Worm (Caenorhabditis elegans): Measurements from ENCODE around the gene sel-11.

- no peak for TF ChIP-seq pha-2 (tag; optimal IDR thresholded peaks at IDR 0.05)
- no peak for TF ChIP-seq pros-1 (tag; optimal IDR thresholded peaks at IDR 0.05)
- no peak for TF ChIP-seq sox-2 (GFP tag; IDR thresholded peaks at IDR 0.05)
- TF ChIP-seq fkh-10 (GFP tag; optimal IDR thresholded peaks at IDR 0.05), result no peak
- TF ChIP-seq fax-1 (tag; optimal IDR thresholded peaks at IDR 0.05), result no peak
- TF ChIP-seq npax-4 (tag; optimal IDR thresholded peaks at IDR 0.05), result no peak
- TF ChIP-seq C08G9.2 (tag; optimal IDR thresholded peaks at IDR 0.05), result no peak
- no peak for TF ChIP-seq ceh-9 (tag; optimal IDR thresholded peaks at IDR 0.05)
- TF ChIP-seq nfya-1 (tag; optimal IDR thresholded peaks at IDR 0.05), result no peak
- no peak for TF ChIP-seq ref-2 (tag; optimal IDR thresholded peaks at IDR 0.05)
- TF ChIP-seq ceh-22 (tag; optimal IDR thresholded peaks at IDR 0.05), result no peak
- TF ChIP-seq nhr-11 (tag; optimal IDR thresholded peaks at IDR 0.05), result no peak
- no peak for TF ChIP-seq elt-2 (tag; optimal IDR thresholded peaks at IDR 0.05)
These were observed 2.5 kb downstream of the sel-11 start for ce11 chrV:11769646-11770045.
